Fruit fly (Drosophila melanogaster) whole organism, wandering third instar larva: ENCODE data around the gene SCCRO4.

Source experiments
- Abd-B ChIP-seq: fragments of >200 bp; optimal IDR thresholded peaks from 2 replicates; lab custom pipeline; 2017; ENCODE audit warnings: missing biosample characterization, missing genetic modification characterization
- CG32264 ChIP-seq: fragments of 200-800 bp; sonication (Bioruptor generic); optimal IDR thresholded peaks from 2 replicates; lab custom pipeline; 2016; ENCODE audit warnings: missing biosample characterization, missing genetic modification characterization
- CG9705 ChIP-seq: fragments of 200-800 bp; sonication (Bioruptor generic); optimal IDR thresholded peaks from 2 replicates; lab custom pipeline; 2018; ENCODE audit warnings: missing biosample characterization, mild to moderate bottlenecking, missing genetic modification characterization
- CrebA ChIP-seq: fragments of 200-800 bp; sonication (Bioruptor generic); optimal IDR thresholded peaks from 2 replicates; lab custom pipeline; 2016; ENCODE audit warnings: missing biosample characterization, mild to moderate bottlenecking, missing genetic modification characterization, borderline replicate concordance
- Dfd ChIP-seq: fragments of >200 bp; optimal IDR thresholded peaks from 2 replicates; lab custom pipeline; 2017; ENCODE audit warnings: missing biosample characterization, missing genetic modification characterization
- Dif ChIP-seq: fragments of 200-275, 200-300 bp; sonication (Bioruptor generic); optimal IDR thresholded peaks from 2 replicates; lab custom pipeline; 2018; ENCODE audit warnings: missing biosample characterization, missing genetic modification characterization; ENCODE audit not compliant: partially characterized antibody
- GATAd ChIP-seq: sonication (Bioruptor generic); optimal IDR thresholded peaks from 2 replicates; lab custom pipeline; 2016; ENCODE audit warnings: missing biosample characterization, missing genetic modification characterization
- HLH106 ChIP-seq: fragments of 200-800 bp; optimal IDR thresholded peaks from 3 replicates; lab custom pipeline; 2019; ENCODE audit warnings: missing biosample characterization, mild to moderate bottlenecking, missing genetic modification characterization, moderate library complexity
- Hnf4 ChIP-seq: fragments of 200-800 bp; sonication (Bioruptor generic); optimal IDR thresholded peaks from 2 replicates; lab custom pipeline; 2016; ENCODE audit warnings: missing biosample characterization, mild to moderate bottlenecking, missing genetic modification characterization
- Hr78 ChIP-seq: fragments of >200 bp; optimal IDR thresholded peaks from 2 replicates; lab custom pipeline; 2017; ENCODE audit warnings: missing biosample characterization, missing genetic modification characterization
- Hr83 ChIP-seq: fragments of 200-300 bp; sonication (Bioruptor generic); optimal IDR thresholded peaks from 2 replicates; lab custom pipeline; 2016; ENCODE audit warnings: missing biosample characterization, mild to moderate bottlenecking, missing genetic modification characterization, moderate library complexity; ENCODE audit not compliant: poor library complexity, severe bottlenecking
- Jra ChIP-seq: sonication (Bioruptor generic); optimal IDR thresholded peaks from 2 replicates; lab custom pipeline; 2016; ENCODE audit warnings: missing biosample characterization, missing genetic modification characterization
- Mio ChIP-seq: sonication (Bioruptor generic); optimal IDR thresholded peaks from 2 replicates; lab custom pipeline; 2016; ENCODE audit warnings: missing biosample characterization, missing genetic modification characterization
- Myc ChIP-seq: fragments of >200 bp; optimal IDR thresholded peaks from 2 replicates; lab custom pipeline; 2017
- N ChIP-seq: fragments of >200 bp; optimal IDR thresholded peaks from 2 replicates; lab custom pipeline; 2018; ENCODE audit warnings: missing biosample characterization, missing external identifiers, missing genetic modification characterization
- OdsH ChIP-seq: fragments of 200-800 bp; sonication (Bioruptor generic); optimal IDR thresholded peaks from 2 replicates; lab custom pipeline; 2016; ENCODE audit warnings: missing biosample characterization, mild to moderate bottlenecking, missing genetic modification characterization
- Rel ChIP-seq, 2 experiments: fragments of 200-800 bp; sonication (Bioruptor generic) in 1 of 2; optimal IDR thresholded peaks; 2 replicates in 1 of 2; 3 replicates in 1 of 2; lab custom pipeline; 2016 to 2019; ENCODE audit warnings: mild to moderate bottlenecking in 2 of 2, missing biosample characterization in 2 of 2, missing genetic modification characterization in 2 of 2, moderate library complexity in 1 of 2
- Sp1 ChIP-seq: fragments of 200-800 bp; sonication (Bioruptor generic); optimal IDR thresholded peaks from 3 replicates; lab custom pipeline; 2019; ENCODE audit warnings: missing biosample characterization, mild to moderate bottlenecking, missing genetic modification characterization, moderate library complexity
- Vsx2 ChIP-seq: fragments of 200-300, 225-300 bp; sonication (Bioruptor generic); optimal IDR thresholded peaks from 2 replicates; lab custom pipeline; 2018; ENCODE audit warnings: missing biosample characterization, missing genetic modification characterization; ENCODE audit not compliant: partially characterized antibody
- br ChIP-seq: fragments of 200-800 bp; sonication (Bioruptor generic); optimal IDR thresholded peaks from 2 replicates; lab custom pipeline; 2016; ENCODE audit warnings: missing biosample characterization, missing genetic modification characterization
- brk ChIP-seq: fragments of 200-800 bp; sonication (Bioruptor generic); optimal IDR thresholded peaks from 2 replicates; lab custom pipeline; 2016; ENCODE audit warnings: missing biosample characterization, mild to moderate bottlenecking, missing genetic modification characterization
- dl ChIP-seq, 2 experiments: fragments of 175-275, 200-275 bp in 1 of 2; fragments of 200-275 bp in 1 of 2; sonication (Bioruptor generic); optimal IDR thresholded peaks; lab custom pipeline; 2018; ENCODE audit warnings: mild to moderate bottlenecking in 2 of 2, missing biosample characterization in 2 of 2, missing genetic modification characterization in 2 of 2, moderate library complexity in 2 of 2; ENCODE audit not compliant: partially characterized antibody in 2 of 2, insufficient read depth in 1 of 2
- dmrt93B ChIP-seq: fragments of 200-800 bp; sonication (Bioruptor generic); optimal IDR thresholded peaks from 2 replicates; lab custom pipeline; 2018; ENCODE audit warnings: missing biosample characterization, mild to moderate bottlenecking, missing genetic modification characterization
- dsf ChIP-seq: sonication (Bioruptor generic); optimal IDR thresholded peaks from 2 replicates; lab custom pipeline; 2016; ENCODE audit warnings: missing biosample characterization, missing genetic modification characterization, borderline replicate concordance
- ey ChIP-seq: fragments of 200-800 bp; sonication (Bioruptor generic); optimal IDR thresholded peaks from 2 replicates; lab custom pipeline; 2016; ENCODE audit warnings: missing biosample characterization, missing genetic modification characterization
- foxo ChIP-seq, 2 experiments: fragments of 200-800 bp; sonication (Bioruptor generic); optimal IDR thresholded peaks; 2 replicates in 1 of 2; 3 replicates in 1 of 2; lab custom pipeline; 2016 to 2017; ENCODE audit warnings: missing biosample characterization in 2 of 2, missing genetic modification characterization in 2 of 2
- fru ChIP-seq: fragments of 200-800 bp; sonication (Bioruptor generic); optimal IDR thresholded peaks from 3 replicates; lab custom pipeline; 2016; ENCODE audit warnings: missing biosample characterization, mild to moderate bottlenecking, missing genetic modification characterization
- h ChIP-seq: fragments of 200-800 bp; sonication (Bioruptor generic); optimal IDR thresholded peaks from 3 replicates; lab custom pipeline; 2016; ENCODE audit warnings: missing biosample characterization, mild to moderate bottlenecking, missing genetic modification characterization
- jim ChIP-seq: fragments of 175-275, 200-325 bp; sonication (Bioruptor generic); optimal IDR thresholded peaks from 2 replicates; lab custom pipeline; 2016; ENCODE audit warnings: missing biosample characterization, mild to moderate bottlenecking, missing genetic modification characterization
- lola ChIP-seq: fragments of >200 bp; optimal IDR thresholded peaks from 2 replicates; lab custom pipeline; 2017; ENCODE audit warnings: missing biosample characterization, missing genetic modification characterization
- pan ChIP-seq: fragments of >200 bp; optimal IDR thresholded peaks from 2 replicates; lab custom pipeline; 2017
- psq ChIP-seq: fragments of 200-800 bp; sonication (Bioruptor generic); optimal IDR thresholded peaks from 3 replicates; lab custom pipeline; 2017; ENCODE audit warnings: missing biosample characterization, mild to moderate bottlenecking, missing genetic modification characterization, moderate library complexity
- rgr ChIP-seq: fragments of 200-800 bp; sonication (Bioruptor generic); optimal IDR thresholded peaks from 3 replicates; lab custom pipeline; 2016; ENCODE audit warnings: missing biosample characterization, mild to moderate bottlenecking, missing genetic modification characterization
- sage ChIP-seq: fragments of 200-800 bp; sonication (Bioruptor generic); optimal IDR thresholded peaks from 2 replicates; lab custom pipeline; 2016; ENCODE audit warnings: missing biosample characterization, mild to moderate bottlenecking, missing genetic modification characterization
- sv ChIP-seq: fragments of 200-800 bp; sonication (Bioruptor generic); optimal IDR thresholded peaks from 3 replicates; lab custom pipeline; 2016; ENCODE audit warnings: missing biosample characterization, missing genetic modification characterization
- tai ChIP-seq: sonication (Bioruptor generic); optimal IDR thresholded peaks from 2 replicates; lab custom pipeline; 2016; ENCODE audit warnings: missing biosample characterization, missing genetic modification characterization
- usp ChIP-seq: fragments of >200 bp; optimal IDR thresholded peaks from 2 replicates; lab custom pipeline; 2017; ENCODE audit warnings: missing biosample characterization, missing genetic modification characterization
- woc ChIP-seq: sonication (Bioruptor generic); optimal IDR thresholded peaks from 2 replicates; lab custom pipeline; 2016; ENCODE audit warnings: missing biosample characterization, mild to moderate bottlenecking, missing genetic modification characterization

Gene SCCRO4

DNA sequence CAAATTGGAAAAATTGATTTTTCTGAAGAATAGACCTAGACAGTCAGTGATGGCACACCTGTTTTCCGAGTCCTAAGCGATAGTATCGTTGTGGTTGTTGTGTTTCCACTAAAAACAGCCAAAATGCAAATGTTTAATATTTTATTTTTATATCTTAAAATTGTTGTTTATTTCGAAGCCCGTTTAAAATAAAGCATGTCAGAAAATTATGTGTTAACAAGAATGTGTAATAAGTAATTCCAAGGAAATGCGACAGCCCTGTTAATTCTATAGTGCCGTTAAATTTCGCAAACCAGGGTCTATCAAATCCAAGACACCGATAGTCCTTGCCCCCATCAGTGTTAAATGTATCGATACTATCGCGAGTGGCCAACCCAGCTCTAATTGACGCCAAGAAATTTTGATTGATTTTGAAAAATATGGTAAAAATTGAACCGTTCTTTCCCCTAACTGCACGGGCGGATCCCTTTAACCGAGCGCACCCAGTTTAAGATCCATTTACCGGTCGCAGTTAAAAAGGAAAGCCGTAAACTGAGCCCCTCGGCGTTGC, 2.9 kb downstream of the SCCRO4 start, which contains the start of gene Pex23:
Gene Pex23, minus strand, starts transcription at position 61 of the 550 bp plus-strand sequence.
- TF ChIP-seq Rel (GFP tag; optimal IDR thresholded peaks at IDR 0.05; lab: Kevin White, UChicago) (no peak), Rel (tag; optimal IDR thresholded peaks at IDR 0.05; lab: Kevin White, UChicago) (peak; percentile 32), dmrt93B (GFP tag; lab: Kevin White, UChicago) (no peak), sv (GFP tag; lab: Kevin White, UChicago) (peak; percentile 83), OdsH (GFP tag; lab: Kevin White, UChicago) (peak; percentile 67), lola (no peak), Hnf4 (no peak), tai (no peak), Mio (no peak), usp (GFP tag; lab: Kevin White, UChicago) (no peak), psq (peak; percentile 69), CG32264 (GFP tag; lab: Kevin White, UChicago) (no peak), Sp1 (GFP tag; lab: Kevin White, UChicago) (peak; percentile 58), Hr78 (GFP tag; lab: Kevin White, UChicago) (no peak), CG9705 (GFP tag; lab: Kevin White, UChicago) (peak; percentile 58), h (GFP tag; lab: Kevin White, UChicago) (peak; percentile 86), Jra (GFP tag; lab: Kevin White, UChicago) (peak; percentile 84), Dfd (GFP tag; lab: Kevin White, UChicago) (no peak), pan (no peak), fru (GFP tag; lab: Kevin White, UChicago) (peak; percentile 87), woc (peak; percentile 72), HLH106 (tag; lab: Kevin White, UChicago) (peak; percentile 78), brk (GFP tag; lab: Kevin White, UChicago) (no peak), sage (GFP tag; lab: Kevin White, UChicago) (peak; percentile 45), Abd-B (GFP tag; lab: Kevin White, UChicago) (no peak), br (GFP tag; lab: Kevin White, UChicago) (no peak), dsf (GFP tag; lab: Kevin White, UChicago) (peak; percentile 84), Dif (no peak), CrebA (GFP tag; lab: Kevin White, UChicago) (no peak), dl (GFP tag; optimal IDR thresholded peaks at IDR 0.05; lab: Kevin White, UChicago; ENCODE audit: insufficient read depth in 1 of 2, partially characterized antibody in 2 of 2) (no peak), Hr83 (GFP tag; lab: Kevin White, UChicago) (peak; percentile 68), ey (GFP tag; lab: Kevin White, UChicago) (peak; percentile 82), jim (no peak), Vsx2 (GFP tag; lab: Kevin White, UChicago) (no peak), Myc (peak; percentile 26), foxo (GFP tag; optimal IDR thresholded peaks at IDR 0.05; lab: Kevin White, UChicago) (peak in 1 of 2 experiments; percentile 84), rgr (GFP tag; lab: Kevin White, UChicago) (peak; percentile 85), GATAd (GFP tag; lab: Kevin White, UChicago) (peak; percentile 70), N (GFP tag; lab: Kevin White, UChicago) (no peak)

DNA sequence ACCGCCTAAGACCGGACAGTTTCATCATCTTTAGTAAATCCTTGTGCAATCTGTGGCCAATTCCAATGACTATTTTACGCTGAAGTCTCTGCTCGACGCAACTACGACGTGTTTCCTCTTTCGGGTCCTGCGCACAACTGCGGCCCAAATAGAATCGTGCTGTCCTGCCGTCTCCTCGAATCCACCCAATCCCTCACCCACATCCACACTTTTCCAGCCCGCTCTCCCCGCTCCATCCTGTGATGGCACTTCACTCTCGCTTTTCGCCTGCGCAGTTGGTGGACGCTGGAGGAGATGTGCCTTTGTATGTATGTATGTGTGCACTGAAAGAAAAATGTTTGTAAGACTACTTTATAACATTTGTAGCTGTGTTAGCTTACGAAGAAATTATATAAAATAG, 6.9 kb downstream of the SCCRO4 start, which contains the start of gene CG32225:
Gene CG32225, minus strand, starts transcription at position 142 of the 400 bp plus-strand sequence.
- TF ChIP-seq dl (GFP tag; optimal IDR thresholded peaks at IDR 0.05; lab: Kevin White, UChicago; ENCODE audit: insufficient read depth in 1 of 2, partially characterized antibody in 2 of 2): no peak
- no peak for TF ChIP-seq h (GFP tag; lab: Kevin White, UChicago)
- no peak for TF ChIP-seq CG32264 (GFP tag; lab: Kevin White, UChicago)
- TF ChIP-seq Hnf4: no peak
- no peak for TF ChIP-seq Vsx2 (GFP tag; lab: Kevin White, UChicago)
- TF ChIP-seq pan: no peak
- TF ChIP-seq usp (GFP tag; lab: Kevin White, UChicago): no peak
- TF ChIP-seq HLH106 (tag; lab: Kevin White, UChicago): no peak
- TF ChIP-seq CG9705 (GFP tag; lab: Kevin White, UChicago): no peak
- TF ChIP-seq CrebA (GFP tag; lab: Kevin White, UChicago): no peak
- TF ChIP-seq fru (GFP tag; lab: Kevin White, UChicago): no peak
- no peak for TF ChIP-seq sage (GFP tag; lab: Kevin White, UChicago)
- TF ChIP-seq Sp1 (GFP tag; lab: Kevin White, UChicago): no peak
- TF ChIP-seq lola: no peak
- TF ChIP-seq, all 38 proteins: peak for 0
